Fruit fly (Drosophila melanogaster) whole organism, embryonic: ENCODE data around the gene crc.
A peak's percentile ranks its signal among the peaks of the same experiment; 100 is the strongest.

ENCODE experiments used
- Atf-2 ChIP-seq: fragments of 200-800 bp; sonication (Bioruptor generic); optimal IDR thresholded peaks from 2 replicates; lab custom pipeline; 2016; ENCODE audit warnings: missing biosample characterization, missing genetic modification characterization
- CG10267 ChIP-seq: fragments of 200-800 bp; sonication (Bioruptor generic); optimal IDR thresholded peaks from 2 replicates; lab custom pipeline; 2018; ENCODE audit warnings: missing biosample characterization, mild to moderate bottlenecking, missing genetic modification characterization, moderate library complexity
- CG11696 ChIP-seq: fragments of 200-800 bp; sonication (Bioruptor generic); IDR thresholded peaks from 2 replicates; pipeline ENCODE4 v1.3.6; 2022; ENCODE audit warnings: missing biosample characterization, missing genetic modification characterization
- CG12155 ChIP-seq: fragments of 200-800 bp; sonication (Bioruptor generic); optimal IDR thresholded peaks from 3 replicates; lab custom pipeline; 2016; ENCODE audit warnings: missing biosample characterization, missing genetic modification characterization
- CG12391 ChIP-seq: fragments of 200-800 bp; sonication (Bioruptor generic); optimal IDR thresholded peaks from 3 replicates; lab custom pipeline; 2018; ENCODE audit warnings: missing biosample characterization, mild to moderate bottlenecking, missing genetic modification characterization, moderate library complexity
- CG12769 ChIP-seq: fragments of 200-800 bp; sonication (Bioruptor generic); optimal IDR thresholded peaks from 2 replicates; lab custom pipeline; 2019; ENCODE audit warnings: missing biosample characterization, mild to moderate bottlenecking, missing genetic modification characterization, moderate library complexity
- CG13123 ChIP-seq: fragments of 200-800 bp; sonication (Bioruptor generic); optimal IDR thresholded peaks from 2 replicates; lab custom pipeline; 2016; ENCODE audit warnings: missing biosample characterization, missing genetic modification characterization
- CG2116 ChIP-seq: fragments of 200-800 bp; sonication (Bioruptor generic); optimal IDR thresholded peaks from 3 replicates; lab custom pipeline; 2018; ENCODE audit warnings: missing biosample characterization, mild to moderate bottlenecking, missing genetic modification characterization
- CG2120 ChIP-seq: fragments of 200-800 bp; sonication (Bioruptor generic); optimal IDR thresholded peaks from 3 replicates; lab custom pipeline; 2016; ENCODE audit warnings: missing biosample characterization, missing genetic modification characterization
- CG2889 ChIP-seq: fragments of 200-800 bp; sonication (Bioruptor generic); IDR thresholded peaks from 3 replicates; pipeline ENCODE4 v1.3.6; 2022; ENCODE audit warnings: missing biosample characterization, missing genetic modification characterization
- CG3163 ChIP-seq: fragments of 200-800 bp; sonication (Bioruptor generic); optimal IDR thresholded peaks from 3 replicates; lab custom pipeline; 2016; ENCODE audit warnings: missing biosample characterization, missing genetic modification characterization
- CG3281 ChIP-seq: fragments of 200-800 bp; sonication (Bioruptor generic); optimal IDR thresholded peaks from 3 replicates; lab custom pipeline; 2017; ENCODE audit warnings: missing biosample characterization, mild to moderate bottlenecking, missing genetic modification characterization
- CG3726 ChIP-seq: fragments of 200-800 bp; sonication (Bioruptor generic); IDR thresholded peaks from 3 replicates; pipeline ENCODE4, ENCODE4 v1.3.6; 2022; ENCODE audit warnings: missing biosample characterization, missing genetic modification characterization
- CG3995 ChIP-seq: fragments of 200-800 bp; sonication (Bioruptor generic); optimal IDR thresholded peaks from 3 replicates; lab custom pipeline; 2016; ENCODE audit warnings: missing biosample characterization, missing genetic modification characterization
- CG4707 ChIP-seq: fragments of 200-800 bp; sonication (Bioruptor generic); optimal IDR thresholded peaks from 2 replicates; lab custom pipeline; 2018; ENCODE audit warnings: missing biosample characterization, mild to moderate bottlenecking, missing genetic modification characterization, moderate library complexity
- CG6689 ChIP-seq: fragments of 200-800 bp; sonication (Bioruptor generic); IDR thresholded peaks from 2 replicates; pipeline ENCODE4 v1.3.6; 2022; ENCODE audit warnings: missing biosample characterization, missing genetic modification characterization
- CG7271 ChIP-seq: fragments of 200-800 bp; sonication (Bioruptor generic); optimal IDR thresholded peaks from 2 replicates; lab custom pipeline; 2018; ENCODE audit warnings: missing biosample characterization, mild to moderate bottlenecking, missing genetic modification characterization, moderate library complexity
- E2f1 ChIP-seq: fragments of 200-800 bp; sonication (Bioruptor generic); IDR thresholded peaks from 2 replicates; pipeline ENCODE4 v1.3.6; 2022; ENCODE audit warnings: missing biosample characterization, missing genetic modification characterization
- HHEX ChIP-seq: fragments of 200-800 bp; sonication (Bioruptor generic); optimal IDR thresholded peaks from 3 replicates; lab custom pipeline; 2017; ENCODE audit warnings: missing biosample characterization, mild to moderate bottlenecking, missing genetic modification characterization, missing genetic modification reagents
- HLH3B ChIP-seq: fragments of 200-800 bp; sonication (Bioruptor generic); IDR thresholded peaks from 2 replicates; pipeline ENCODE4 v1.3.6; 2022; ENCODE audit warnings: missing biosample characterization, missing genetic modification characterization
- NFAT ChIP-seq: fragments of 200-800 bp; sonication (Bioruptor generic); IDR thresholded peaks from 2 replicates; pipeline ENCODE4 v1.3.6; 2022; ENCODE audit warnings: missing biosample characterization, missing genetic modification characterization
- Nf-YB ChIP-seq: fragments of 200-800 bp; sonication (Bioruptor generic); optimal IDR thresholded peaks from 3 replicates; lab custom pipeline; 2019; ENCODE audit warnings: missing biosample characterization, mild to moderate bottlenecking, missing genetic modification characterization, moderate library complexity
- Opbp ChIP-seq: fragments of 200-800 bp; sonication (Bioruptor generic); IDR thresholded peaks from 3 replicates; pipeline ENCODE4 v1.3.6; 2022; ENCODE audit warnings: missing biosample characterization, missing genetic modification characterization; ENCODE audit not compliant: partially characterized antibody
- Trl ChIP-seq, 3 experiments: fragments of >200 bp in 2 of 3; fragments of 200-800 bp in 1 of 3; sonication (Bioruptor generic) in 1 of 3; optimal IDR thresholded peaks; 2 replicates in 1 of 3; 3 replicates in 2 of 3; lab custom pipeline; 2016 to 2017; ENCODE audit warnings: missing biosample characterization in 1 of 3, missing genetic modification characterization in 1 of 3
- Vsx1 ChIP-seq: fragments of 200-800 bp; sonication (Bioruptor generic); optimal IDR thresholded peaks from 2 replicates; lab custom pipeline; 2017; ENCODE audit warnings: missing biosample characterization, mild to moderate bottlenecking, missing genetic modification characterization, missing genetic modification reagents
- ase ChIP-seq: fragments of 200-800 bp; sonication (Bioruptor generic); IDR thresholded peaks from 3 replicates; pipeline ENCODE4 v1.3.6; 2022; ENCODE audit warnings: missing biosample characterization, missing genetic modification characterization
- bcd ChIP-seq: fragments of 200-800 bp; sonication (Bioruptor generic); optimal IDR thresholded peaks from 2 replicates; lab custom pipeline; 2017; ENCODE audit warnings: missing biosample characterization, mild to moderate bottlenecking, missing genetic modification characterization
- bsh ChIP-seq, 2 experiments: fragments of 200-800 bp; sonication (Bioruptor generic); optimal IDR thresholded peaks; 2 replicates each; lab custom pipeline; 2017 to 2018; ENCODE audit warnings: mild to moderate bottlenecking in 2 of 2, missing biosample characterization in 2 of 2, missing genetic modification characterization in 2 of 2, moderate library complexity in 1 of 2
- cad ChIP-seq: fragments of >200 bp; optimal IDR thresholded peaks from 2 replicates; lab custom pipeline; 2017; ENCODE audit warnings: missing biosample characterization, missing genetic modification characterization
- cg ChIP-seq: fragments of 200-800 bp; sonication (Bioruptor generic); optimal IDR thresholded peaks from 3 replicates; lab custom pipeline; 2019; ENCODE audit warnings: missing biosample characterization, mild to moderate bottlenecking, missing genetic modification characterization, moderate library complexity
- chinmo ChIP-seq: fragments of 200-800 bp; sonication (Bioruptor generic); IDR thresholded peaks from 4 replicates; pipeline ENCODE4 v1.3.6; 2022; ENCODE audit warnings: missing biosample characterization, missing genetic modification characterization; ENCODE audit not compliant: partially characterized antibody
- crol ChIP-seq: fragments of 200-800 bp; sonication (Bioruptor generic); IDR thresholded peaks from 2 replicates; pipeline ENCODE4 v1.3.6; 2022; ENCODE audit warnings: missing biosample characterization, missing genetic modification characterization
- dan ChIP-seq: fragments of 200-800 bp; sonication (Bioruptor generic); IDR thresholded peaks from 2 replicates; pipeline ENCODE4 v1.3.6; 2022; ENCODE audit warnings: missing biosample characterization, missing genetic modification characterization
- dmrt11E ChIP-seq: fragments of 200-800 bp; sonication (Bioruptor generic); optimal IDR thresholded peaks from 3 replicates; lab custom pipeline; 2018; ENCODE audit warnings: missing biosample characterization, mild to moderate bottlenecking, missing genetic modification characterization, moderate library complexity
- eyg ChIP-seq: fragments of 200-800 bp; sonication (Bioruptor generic); optimal IDR thresholded peaks from 3 replicates; lab custom pipeline; 2016; ENCODE audit warnings: missing biosample characterization, missing genetic modification characterization
- fd3F ChIP-seq: fragments of 200-800 bp; sonication (Bioruptor generic); optimal IDR thresholded peaks from 2 replicates; lab custom pipeline; 2018; ENCODE audit warnings: missing biosample characterization, mild to moderate bottlenecking, missing genetic modification characterization, moderate library complexity
- gem ChIP-seq: fragments of 200-800 bp; sonication (Bioruptor generic); optimal IDR thresholded peaks from 2 replicates; lab custom pipeline; 2019; ENCODE audit warnings: missing biosample characterization, mild to moderate bottlenecking, missing genetic modification characterization, moderate library complexity
- gfzf ChIP-seq: fragments of 200-800 bp; sonication (Bioruptor generic); optimal IDR thresholded peaks from 2 replicates; lab custom pipeline; 2016; ENCODE audit warnings: missing biosample characterization, mild to moderate bottlenecking, missing genetic modification characterization, moderate library complexity
- gro ChIP-seq: fragments of 200-800 bp; sonication (Bioruptor generic); optimal IDR thresholded peaks from 2 replicates; lab custom pipeline; 2016; ENCODE audit warnings: missing biosample characterization, missing genetic modification characterization
- h ChIP-seq: fragments of >200 bp; optimal IDR thresholded peaks from 2 replicates; lab custom pipeline; 2017
- hb ChIP-seq: fragments of 200-800 bp; sonication (Bioruptor generic); IDR thresholded peaks from 3 replicates; pipeline ENCODE4 v1.3.6; 2022; ENCODE audit warnings: missing biosample characterization, missing genetic modification characterization; ENCODE audit not compliant: partially characterized antibody
- kah ChIP-seq: fragments of 200-800 bp; sonication (Bioruptor generic); optimal IDR thresholded peaks from 2 replicates; lab custom pipeline; 2018; ENCODE audit warnings: missing biosample characterization, mild to moderate bottlenecking, missing genetic modification characterization
- kay ChIP-seq: fragments of 200-800 bp; sonication (Bioruptor generic); optimal IDR thresholded peaks from 2 replicates; lab custom pipeline; 2016; ENCODE audit warnings: missing biosample characterization, missing genetic modification characterization
- lilli ChIP-seq: fragments of 200-800 bp; sonication (Bioruptor generic); optimal IDR thresholded peaks from 3 replicates; lab custom pipeline; 2016; ENCODE audit warnings: missing biosample characterization, missing genetic modification characterization
- lov ChIP-seq, 2 experiments: fragments of 200-800 bp in 1 of 2; fragments of >200 bp in 1 of 2; sonication (Bioruptor generic) in 1 of 2; IDR thresholded peaks in 1 of 2; optimal IDR thresholded peaks in 1 of 2; 2 replicates in 1 of 2; 3 replicates in 1 of 2; pipeline versions ENCODE4 v1.3.6 to Lab custom; 2017 to 2022; ENCODE audit warnings: missing biosample characterization in 1 of 2, missing genetic modification characterization in 1 of 2
- luna ChIP-seq: fragments of 200-800 bp; sonication (Bioruptor generic); optimal IDR thresholded peaks from 2 replicates; lab custom pipeline; 2016; ENCODE audit warnings: missing biosample characterization, missing genetic modification characterization
- mirr ChIP-seq: fragments of 200-800 bp; sonication (Bioruptor generic); optimal IDR thresholded peaks from 3 replicates; lab custom pipeline; 2018; ENCODE audit warnings: missing biosample characterization, mild to moderate bottlenecking, missing genetic modification characterization
- nmo ChIP-seq: fragments of 200-800 bp; sonication (Bioruptor generic); optimal IDR thresholded peaks from 2 replicates; lab custom pipeline; 2018; ENCODE audit warnings: missing biosample characterization, mild to moderate bottlenecking, missing genetic modification characterization, moderate library complexity
- stc ChIP-seq: fragments of 200-800 bp; sonication (Bioruptor generic); IDR thresholded peaks from 2 replicates; pipeline ENCODE4 v1.3.6; 2022; ENCODE audit warnings: missing biosample characterization, missing genetic modification characterization

Gene crc

dm6 chr2L:21309058-21309753 lies 1.5 kb upstream of the crc start (continued):
- TF ChIP-seq CG3163 (GFP tag; lab: Kevin White, UChicago) (no peak), dmrt11E (tag; lab: Kevin White, UChicago) (no peak), CG7271 (tag; lab: Kevin White, UChicago) (no peak), E2f1 (GFP tag; lab: Robert Waterston, UW) (no peak), NFAT (GFP tag; lab: Robert Waterston, UW) (peak; percentile 62; the same call in 1 of the 2 replicates), gro (GFP tag; lab: Kevin White, UChicago) (peak; percentile 58), CG10267 (tag; lab: Kevin White, UChicago) (no peak), CG12391 (tag; lab: Kevin White, UChicago) (no peak), CG2116 (GFP tag; lab: Kevin White, UChicago) (no peak), Nf-YB (no peak), Trl (optimal IDR thresholded peaks at IDR 0.05; lab: Kevin White, UChicago) (peak; percentile 38 to 63), Trl (GFP tag; optimal IDR thresholded peaks at IDR 0.05; lab: Kevin White, UChicago) (no peak), h (no peak), bcd (no peak), chinmo (peak; percentile 84; the same call in 2 of the 4 replicates), fd3F (GFP tag; lab: Kevin White, UChicago) (no peak), CG13123 (GFP tag; lab: Kevin White, UChicago) (no peak), dan (GFP tag; lab: Robert Waterston, UW) (no peak), Vsx1 (GFP tag; lab: Kevin White, UChicago) (no peak), CG3726 (GFP tag; lab: Robert Waterston, UW) (no peak), nmo (GFP tag; lab: Kevin White, UChicago) (no peak), kay (peak; percentile 21), gfzf (GFP tag; lab: Kevin White, UChicago) (no peak), hb (GFP tag; lab: Robert Waterston, UW) (no peak), CG12155 (GFP tag; lab: Kevin White, UChicago) (no peak), CG3281 (GFP tag; lab: Kevin White, UChicago) (peak; percentile 34), stc (GFP tag; lab: Robert Waterston, UW) (no peak), kah (GFP tag; lab: Kevin White, UChicago) (peak; percentile 40), ase (GFP tag; lab: Robert Waterston, UW) (no peak), bsh (GFP tag; optimal IDR thresholded peaks at IDR 0.05; lab: Kevin White, UChicago) (peak in 1 of 2 experiments; percentile 11), luna (GFP tag; lab: Kevin White, UChicago) (no peak), gem (no peak), crol (GFP tag; lab: Robert Waterston, UW) (0 out of 2 replicates have a peak, but pooled peaks have one; percentile 43), HHEX (GFP tag; lab: Kevin White, UChicago) (peak; percentile 38), eyg (no peak), Opbp (no peak), CG2120 (GFP tag; lab: Kevin White, UChicago) (no peak), lov (optimal IDR thresholded peaks at IDR 0.05; lab: Kevin White, UChicago) (no peak), lov (GFP tag; IDR thresholded peaks at IDR 0.05; lab: Robert Waterston, UW) (peak; percentile 64; the same call in 2 of the 3 replicates), mirr (peak; percentile 74), cad (no peak), cg (GFP tag; lab: Kevin White, UChicago) (peak; percentile 80), CG4707 (GFP tag; lab: Kevin White, UChicago) (no peak), CG6689 (GFP tag; lab: Robert Waterston, UW) (no peak), CG11696 (GFP tag; lab: Robert Waterston, UW) (no peak), HLH3B (GFP tag; lab: Robert Waterston, UW) (0 out of 2 replicates have a peak, but pooled peaks have one; percentile 20), CG2889 (no peak), CG3995 (GFP tag; lab: Kevin White, UChicago) (no peak), CG12769 (tag; lab: Kevin White, UChicago) (peak; percentile 74), Atf-2 (GFP tag; lab: Kevin White, UChicago) (no peak), lilli (GFP tag; lab: Kevin White, UChicago) (peak; percentile 7)
